Worm (Caenorhabditis elegans): ENCODE measurements around the gene dgn-1.

- TF ChIP-seq skn-1 (tag; optimal IDR thresholded peaks at IDR 0.05), result no peak
- no peak for TF ChIP-seq aly-2 (tag; optimal IDR thresholded peaks at IDR 0.05)
- TF ChIP-seq nhr-23 (tag; optimal IDR thresholded peaks at IDR 0.05), result no peak
- no peak for TF ChIP-seq pqm-1 (tag; optimal IDR thresholded peaks at IDR 0.05)
- TF ChIP-seq nhr-11 (tag; optimal IDR thresholded peaks at IDR 0.05), result no peak
- TF ChIP-seq nhr-28 (tag; optimal IDR thresholded peaks at IDR 0.05), result no peak
- no peak for TF ChIP-seq hmg-11 (tag; optimal IDR thresholded peaks at IDR 0.05)
- TF ChIP-seq nhr-237 (tag; optimal IDR thresholded peaks at IDR 0.05), result no peak
- no peak for TF ChIP-seq ztf-11 (tag; optimal IDR thresholded peaks at IDR 0.05)
- no peak for TF ChIP-seq ZK546.5 (tag; optimal IDR thresholded peaks at IDR 0.05)
- TF ChIP-seq elt-3 (tag; optimal IDR thresholded peaks at IDR 0.05), result no peak
- no peak for TF ChIP-seq nhr-76 (tag; optimal IDR thresholded peaks at IDR 0.05)
- TF ChIP-seq snpc-4 (tag; optimal IDR thresholded peaks at IDR 0.05), result no peak
- no peak for TF ChIP-seq sea-2 (GFP tag; optimal IDR thresholded peaks at IDR 0.05)
Measured at ce11 chrX:10891890-10892289, 36.9 kb downstream of the dgn-1 start, which contains the start of gene F47B10.3.

Measured in whole organism, L3 larva.